Fruit fly (Drosophila melanogaster): ENCODE data around the gene trem.

- no peak for TF ChIP-seq CTCF (optimal IDR thresholded peaks at IDR 0.05)
- TF ChIP-seq CG8478 (optimal IDR thresholded peaks at IDR 0.05) = no peak
These were observed 9.8 kb downstream of the trem start, which contains the start of the genes PIG-L and psidin for dm6 chr3R:20021152-20021769.
